Worm (Caenorhabditis elegans): Measurements from ENCODE around the gene Y51H7BR.7.

DNA sequence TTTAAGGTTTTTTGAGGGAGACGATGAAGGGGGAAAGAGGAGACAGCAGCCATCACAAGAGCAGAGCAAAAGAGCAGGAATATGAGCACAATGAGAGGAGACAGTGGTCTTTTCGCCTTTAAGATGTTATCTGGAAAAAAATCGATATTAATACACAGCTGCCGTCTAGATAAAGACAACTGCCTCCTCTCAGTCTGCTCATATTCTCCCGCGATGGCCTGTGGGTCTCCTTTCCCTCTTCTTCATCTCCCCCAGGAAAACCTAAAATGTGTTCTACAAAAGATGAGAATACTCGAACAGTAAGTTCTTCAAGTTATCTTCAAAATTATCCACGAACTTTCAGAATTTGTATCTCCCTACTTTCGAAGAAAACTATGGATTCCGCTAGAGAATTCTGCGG is 25.1 kb upstream of the Y51H7BR.7 start, which contains the start of the genes fbxb-52 and fbxb-51:
- TF ChIP-seq ceh-88 (GFP tag; IDR thresholded peaks at IDR 0.05) (no peak), zag-1 (tag; optimal IDR thresholded peaks at IDR 0.05) (no peak), snu-23 (GFP tag; optimal IDR thresholded peaks at IDR 0.05) (no peak), nhr-28 (tag; optimal IDR thresholded peaks at IDR 0.05) (no peak), pqm-1 (tag; optimal IDR thresholded peaks at IDR 0.05) (no peak), fos-1 (tag; optimal IDR thresholded peaks at IDR 0.05) (no peak), xbp-1 (tag; optimal IDR thresholded peaks at IDR 0.05) (no peak), ama-1 (optimal IDR thresholded peaks at IDR 0.05) (no peak), fkh-10 (GFP tag; optimal IDR thresholded peaks at IDR 0.05) (no peak), lin-13 (GFP tag; optimal IDR thresholded peaks at IDR 0.05) (no peak), nhr-12 (tag; optimal IDR thresholded peaks at IDR 0.05) (no peak), nhr-76 (tag; optimal IDR thresholded peaks at IDR 0.05) (no peak), lin-15B (tag; optimal IDR thresholded peaks at IDR 0.05) (no peak), egl-27 (tag; optimal IDR thresholded peaks at IDR 0.05) (no peak)

Data from whole organism, L1 larva.